Fruit fly (Drosophila melanogaster) whole organism, embryonic: ENCODE results near the gene CG32695.

Experiments
- Atf6 ChIP-seq: fragments of 200-800 bp; sonication (Bioruptor generic); IDR thresholded peaks from 2 replicates; pipeline ENCODE4 v1.3.6; 2022; ENCODE audit warnings: missing biosample characterization, missing genetic modification characterization
- CG10209 ChIP-seq: fragments of 200-800 bp; sonication (Bioruptor generic); optimal IDR thresholded peaks from 3 replicates; lab custom pipeline; 2017; ENCODE audit warnings: missing biosample characterization, mild to moderate bottlenecking, missing genetic modification characterization, missing genetic modification reagents
- CG10366 ChIP-seq: fragments of 200-800 bp; sonication (Bioruptor generic); IDR thresholded peaks from 2 replicates; pipeline ENCODE4 v1.3.6; 2022; ENCODE audit warnings: missing biosample characterization, missing genetic modification characterization
- CG10543 ChIP-seq: fragments of 200-800 bp; sonication (Bioruptor generic); optimal IDR thresholded peaks from 3 replicates; lab custom pipeline; 2017; ENCODE audit warnings: missing biosample characterization, mild to moderate bottlenecking, missing genetic modification characterization, moderate library complexity
- CG12769 ChIP-seq: fragments of 200-800 bp; sonication (Bioruptor generic); optimal IDR thresholded peaks from 2 replicates; lab custom pipeline; 2019; ENCODE audit warnings: missing biosample characterization, mild to moderate bottlenecking, missing genetic modification characterization, moderate library complexity
- CG14014 ChIP-seq: fragments of 200-800 bp; sonication (Bioruptor generic); IDR thresholded peaks from 2 replicates; pipeline ENCODE4 v1.3.6; 2022; ENCODE audit warnings: missing biosample characterization, missing genetic modification characterization
- CG15514 ChIP-seq: fragments of 200-800 bp; sonication (Bioruptor generic); optimal IDR thresholded peaks from 3 replicates; lab custom pipeline; 2017; ENCODE audit warnings: missing biosample characterization, missing genetic modification characterization, mild to moderate bottlenecking, moderate library complexity, missing genetic modification reagents
- CG17186 ChIP-seq: fragments of 200-800 bp; sonication (Bioruptor generic); optimal IDR thresholded peaks from 3 replicates; lab custom pipeline; 2017; ENCODE audit warnings: missing biosample characterization, missing genetic modification reagents, missing genetic modification characterization
- CG17359 ChIP-seq: fragments of 200-800 bp; sonication (Bioruptor generic); optimal IDR thresholded peaks from 3 replicates; lab custom pipeline; 2018; ENCODE audit warnings: missing biosample characterization, mild to moderate bottlenecking, missing genetic modification characterization, moderate library complexity
- CG2120 ChIP-seq: fragments of 200-800 bp; sonication (Bioruptor generic); optimal IDR thresholded peaks from 3 replicates; lab custom pipeline; 2016; ENCODE audit warnings: missing biosample characterization, missing genetic modification characterization
- CG2129 ChIP-seq: fragments of 200-800 bp; sonication (Bioruptor generic); IDR thresholded peaks from 2 replicates; pipeline ENCODE4 v1.3.6; 2022; ENCODE audit warnings: missing biosample characterization, missing genetic modification characterization; ENCODE audit not compliant: partially characterized antibody
- CG2678 ChIP-seq: fragments of 200-800 bp; sonication (Bioruptor generic); optimal IDR thresholded peaks from 3 replicates; lab custom pipeline; 2019; ENCODE audit warnings: missing biosample characterization, mild to moderate bottlenecking, missing genetic modification characterization, moderate library complexity
- CG34376 ChIP-seq: fragments of 200-800 bp; sonication (Bioruptor generic); optimal IDR thresholded peaks from 2 replicates; lab custom pipeline; 2018; ENCODE audit warnings: missing biosample characterization, mild to moderate bottlenecking, missing genetic modification characterization
- CG4707 ChIP-seq: fragments of 200-800 bp; sonication (Bioruptor generic); optimal IDR thresholded peaks from 2 replicates; lab custom pipeline; 2018; ENCODE audit warnings: missing biosample characterization, mild to moderate bottlenecking, missing genetic modification characterization, moderate library complexity
- CG8290 ChIP-seq, 3 experiments: fragments of 200-800 bp; sonication (Bioruptor generic); optimal IDR thresholded peaks; 2 replicates each; lab custom pipeline; 2016 to 2019; ENCODE audit warnings: missing biosample characterization in 3 of 3, missing genetic modification characterization in 3 of 3, mild to moderate bottlenecking in 2 of 3, moderate library complexity in 1 of 3
- CG9215 ChIP-seq: fragments of 200-800 bp; sonication (Bioruptor generic); IDR thresholded peaks from 2 replicates; pipeline ENCODE4 v1.3.6; 2022; ENCODE audit warnings: missing biosample characterization, missing genetic modification characterization
- CG9932 ChIP-seq: fragments of 200-800 bp; sonication (Bioruptor generic); IDR thresholded peaks from 2 replicates; pipeline ENCODE4 v1.3.6; 2022; ENCODE audit warnings: missing biosample characterization, missing genetic modification characterization
- CTCF ChIP-seq: fragments of 200-800 bp; sonication (Bioruptor generic); optimal IDR thresholded peaks from 2 replicates; lab custom pipeline; 2017; ENCODE audit warnings: missing biosample characterization, mild to moderate bottlenecking, missing genetic modification characterization, moderate library complexity
- Dbx ChIP-seq: fragments of 200-800 bp; sonication (Bioruptor generic); IDR thresholded peaks from 3 replicates; pipeline ENCODE4 v1.3.6; 2022; ENCODE audit warnings: missing biosample characterization, missing genetic modification characterization
- GATAe ChIP-seq: fragments of 200-800 bp; sonication (Bioruptor generic); conservative IDR thresholded peaks from 2 replicates; pipeline ENCODE4 v1.3.6; 2022; ENCODE audit warnings: missing biosample characterization, missing genetic modification characterization
- H15 ChIP-seq: fragments of 200-800 bp; sonication (Bioruptor generic); IDR thresholded peaks from 3 replicates; pipeline ENCODE4 v1.3.6; 2022; ENCODE audit warnings: missing biosample characterization, missing genetic modification characterization
- HmgZ ChIP-seq: fragments of 200-800 bp; sonication (Bioruptor generic); optimal IDR thresholded peaks from 2 replicates; lab custom pipeline; 2018; ENCODE audit warnings: missing biosample characterization, mild to moderate bottlenecking, missing genetic modification characterization
- Hmr ChIP-seq: fragments of 200-800 bp; sonication (Bioruptor generic); optimal IDR thresholded peaks from 3 replicates; lab custom pipeline; 2017; ENCODE audit warnings: mild to moderate bottlenecking, missing biosample characterization, missing genetic modification reagents, missing genetic modification characterization
- Myb ChIP-seq: fragments of 200-800 bp; sonication (Bioruptor generic); optimal IDR thresholded peaks from 2 replicates; lab custom pipeline; 2016; ENCODE audit warnings: missing biosample characterization, missing genetic modification characterization
- NFAT ChIP-seq: fragments of 200-800 bp; sonication (Bioruptor generic); IDR thresholded peaks from 2 replicates; pipeline ENCODE4 v1.3.6; 2022; ENCODE audit warnings: missing biosample characterization, missing genetic modification characterization
- Nf-YA ChIP-seq: fragments of 200-800 bp; sonication (Bioruptor generic); IDR thresholded peaks from 2 replicates; pipeline ENCODE4 v1.3.6; 2022; ENCODE audit warnings: missing biosample characterization, missing genetic modification characterization
- Rfx ChIP-seq: fragments of 200-800 bp; sonication (Bioruptor generic); IDR thresholded peaks from 2 replicates; pipeline ENCODE4 v1.3.6; 2022; ENCODE audit warnings: missing biosample characterization, missing genetic modification characterization
- bowl ChIP-seq: fragments of 200-800 bp; sonication (Bioruptor generic); IDR thresholded peaks from 2 replicates; pipeline ENCODE4 v1.3.6; 2022; ENCODE audit warnings: missing biosample characterization, missing genetic modification characterization
- crol ChIP-seq: fragments of 200-800 bp; sonication (Bioruptor generic); IDR thresholded peaks from 2 replicates; pipeline ENCODE4 v1.3.6; 2022; ENCODE audit warnings: missing biosample characterization, missing genetic modification characterization
- cwo ChIP-seq: fragments of 200-800 bp; sonication (Bioruptor generic); optimal IDR thresholded peaks from 3 replicates; lab custom pipeline; 2017; ENCODE audit warnings: missing biosample characterization, missing genetic modification characterization, mild to moderate bottlenecking, moderate library complexity, missing genetic modification reagents
- dysf ChIP-seq: fragments of 200-800 bp; sonication (Bioruptor generic); IDR thresholded peaks from 3 replicates; pipeline ENCODE4 v1.3.6; 2022; ENCODE audit warnings: missing biosample characterization, missing genetic modification characterization
- exex ChIP-seq: fragments of 200-800 bp; sonication (Bioruptor generic); optimal IDR thresholded peaks from 4 replicates; lab custom pipeline; 2018; ENCODE audit warnings: missing biosample characterization, mild to moderate bottlenecking, missing genetic modification characterization, moderate library complexity
- grn ChIP-seq: fragments of 200-800 bp; sonication (Bioruptor generic); optimal IDR thresholded peaks from 3 replicates; lab custom pipeline; 2017; ENCODE audit warnings: missing biosample characterization, missing genetic modification characterization
- jumu ChIP-seq: fragments of 200-800 bp; sonication (Bioruptor generic); optimal IDR thresholded peaks from 3 replicates; lab custom pipeline; 2016; ENCODE audit warnings: missing biosample characterization, missing genetic modification characterization
- lab ChIP-seq: fragments of 200-800 bp; sonication (Bioruptor generic); optimal IDR thresholded peaks from 3 replicates; lab custom pipeline; 2017; ENCODE audit warnings: missing biosample characterization, missing genetic modification characterization, mild to moderate bottlenecking, moderate library complexity, missing genetic modification reagents
- mam ChIP-seq: fragments of 200-800 bp; sonication (Bioruptor generic); optimal IDR thresholded peaks from 3 replicates; lab custom pipeline; 2016; ENCODE audit warnings: missing biosample characterization, missing genetic modification characterization
- pfk ChIP-seq: fragments of 200-800 bp; sonication (Bioruptor generic); optimal IDR thresholded peaks from 2 replicates; lab custom pipeline; 2018; ENCODE audit warnings: missing biosample characterization, mild to moderate bottlenecking, missing genetic modification characterization, moderate library complexity
- pum ChIP-seq: fragments of 200-800 bp; sonication (Bioruptor generic); optimal IDR thresholded peaks from 2 replicates; lab custom pipeline; 2016; ENCODE audit warnings: missing biosample characterization, missing genetic modification characterization
- pzg ChIP-seq: fragments of 200-800 bp; sonication (Bioruptor generic); optimal IDR thresholded peaks from 3 replicates; lab custom pipeline; 2018; ENCODE audit warnings: missing biosample characterization, mild to moderate bottlenecking, missing genetic modification characterization, moderate library complexity
- ranshi ChIP-seq: fragments of 200-800 bp; sonication (Bioruptor generic); IDR thresholded peaks from 2 replicates; pipeline ENCODE4 v1.3.6; 2022; ENCODE audit warnings: missing biosample characterization, missing genetic modification characterization
- slbo ChIP-seq: fragments of 200-800 bp; sonication (Bioruptor generic); IDR thresholded peaks from 2 replicates; pipeline ENCODE4 v1.3.6; 2022; ENCODE audit warnings: missing biosample characterization, missing genetic modification characterization
- sob ChIP-seq: fragments of 200-800 bp; sonication (Bioruptor generic); IDR thresholded peaks from 2 replicates; pipeline ENCODE4 v1.3.6; 2022; ENCODE audit warnings: missing biosample characterization, missing genetic modification characterization
- stwl ChIP-seq: fragments of 200-800 bp; sonication (Bioruptor generic); optimal IDR thresholded peaks from 3 replicates; lab custom pipeline; 2018; ENCODE audit warnings: missing biosample characterization, mild to moderate bottlenecking, missing genetic modification characterization, moderate library complexity
- sug ChIP-seq: fragments of 200-800 bp; optimal IDR thresholded peaks from 2 replicates; lab custom pipeline; 2019; ENCODE audit warnings: missing biosample characterization, mild to moderate bottlenecking, missing genetic modification characterization, moderate library complexity
- unc-4 ChIP-seq: fragments of 200-800 bp; sonication (Bioruptor generic); IDR thresholded peaks from 2 replicates; pipeline ENCODE4 v1.3.6; 2022; ENCODE audit warnings: missing biosample characterization, missing genetic modification characterization; ENCODE audit not compliant: partially characterized antibody
- z ChIP-seq: fragments of 200-800 bp; sonication (Bioruptor generic); IDR thresholded peaks from 3 replicates; pipeline ENCODE4 v1.3.6; 2022; ENCODE audit warnings: missing biosample characterization, missing genetic modification characterization

The CG32695 gene

dm6 chrX:9875948-9876853, 2.3 kb upstream of the CG32695 start, which contains the start of gene CG15247 (continued):
- peak; percentile 75 for TF ChIP-seq CG17359 (tag; lab: Kevin White, UChicago)

DNA sequence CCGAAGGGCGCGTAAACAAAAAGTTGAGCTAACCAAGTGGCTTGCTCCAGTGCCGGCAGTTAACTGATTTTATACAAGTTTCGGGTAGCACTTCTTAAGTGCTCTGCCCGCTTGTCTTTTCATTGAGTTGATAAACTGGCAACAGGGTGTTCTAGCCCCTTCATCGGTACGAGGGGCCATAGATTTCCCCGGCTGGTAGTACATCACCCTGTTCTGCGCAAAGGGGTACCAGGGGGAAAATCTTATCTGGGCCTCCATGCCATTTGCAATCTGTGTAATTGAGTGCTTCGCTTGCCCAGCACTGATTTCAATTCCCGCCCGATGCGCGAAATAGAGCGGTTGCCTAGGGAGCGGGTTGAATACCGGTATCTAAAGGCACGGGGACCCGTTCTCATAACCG, 2.2 kb downstream of the CG32695 start, which contains the start of gene CG45061:
TSS of gene CG45061 (minus strand) at position 71 of the 400 bp plus-strand sequence.
- TF ChIP-seq Hmr (GFP tag; lab: Kevin White, UChicago) (peak; percentile 42), pfk (GFP tag; lab: Kevin White, UChicago) (no peak), ranshi (0 out of 2 replicates have a peak, but pooled peaks have one; percentile 25), crol (peak; percentile 48), CTCF (GFP tag; lab: Kevin White, UChicago) (no peak), sug (peak; percentile 72), pum (GFP tag; lab: Kevin White, UChicago) (no peak), Nf-YA (0 out of 2 replicates have a peak, but pooled peaks have one; percentile 8), Myb (GFP tag; lab: Kevin White, UChicago) (no peak), CG9932 (GFP tag; lab: Robert Waterston, UW) (peak; percentile 40), jumu (no peak), CG15514 (peak; percentile 14), CG10209 (no peak), z (GFP tag; lab: Robert Waterston, UW) (no peak), exex (peak; percentile 80), dysf (GFP tag; lab: Robert Waterston, UW) (no peak), Atf6 (GFP tag; lab: Robert Waterston, UW) (0 out of 2 replicates have a peak, but pooled peaks have one; percentile 38), CG2129 (GFP tag; lab: Robert Waterston, UW) (no peak), pzg (GFP tag; lab: Kevin White, UChicago) (no peak), sob (GFP tag; lab: Robert Waterston, UW) (0 out of 2 replicates have a peak, but pooled peaks have one; percentile 38), Dbx (GFP tag; lab: Robert Waterston, UW) (peak; percentile 25; the same call in 1 of the 3 replicates), Rfx (GFP tag; lab: Robert Waterston, UW) (peak; percentile 55), grn (GFP tag; lab: Kevin White, UChicago) (peak; percentile 56), NFAT (GFP tag; lab: Robert Waterston, UW) (0 out of 2 replicates have a peak, but pooled peaks have one; percentile 39), CG2120 (GFP tag; lab: Kevin White, UChicago) (peak; percentile 35), CG4707 (GFP tag; lab: Kevin White, UChicago) (no peak), mam (GFP tag; lab: Kevin White, UChicago) (peak; percentile 12), cwo (GFP tag; lab: Kevin White, UChicago) (peak; percentile 32), CG12769 (tag; lab: Kevin White, UChicago) (peak; percentile 71), unc-4 (no peak), CG2678 (tag; lab: Kevin White, UChicago) (peak; percentile 8), CG10366 (GFP tag; lab: Robert Waterston, UW) (peak; percentile 93), CG8290 (GFP tag; optimal IDR thresholded peaks at IDR 0.05; lab: Kevin White, UChicago) (no peak), CG8290 (tag; optimal IDR thresholded peaks at IDR 0.05; lab: Kevin White, UChicago) (peak in 1 of 2 experiments; percentile 73), lab (GFP tag; lab: Kevin White, UChicago) (peak; percentile 72), CG34376 (peak; percentile 13), CG10543 (GFP tag; lab: Kevin White, UChicago) (peak; percentile 57), HmgZ (tag; lab: Kevin White, UChicago) (peak; percentile 29), GATAe (GFP tag; lab: Robert Waterston, UW) (peak; percentile 85), CG9215 (GFP tag; lab: Robert Waterston, UW) (0 out of 2 replicates have a peak, but pooled peaks have one; percentile 10), bowl (GFP tag; lab: Robert Waterston, UW) (no peak), CG14014 (GFP tag; lab: Robert Waterston, UW) (peak; percentile 22; the same call in 1 of the 2 replicates), slbo (GFP tag; lab: Robert Waterston, UW) (peak; percentile 34; the same call in 1 of the 2 replicates), stwl (no peak), H15 (GFP tag; lab: Robert Waterston, UW) (no peak), CG17186 (GFP tag; lab: Kevin White, UChicago) (no peak)
